Worm (Caenorhabditis elegans): ENCODE measurements around the gene his-24.
A peak's percentile ranks its signal among the peaks of the same experiment; 100 is the strongest.

his-24 gene

ce11 chrX:14510358-14510757 lies 20.5 kb downstream of the his-24 start:
- TF ChIP-seq ref-2 (tag; optimal IDR thresholded peaks at IDR 0.05) (no peak), sox-2 (GFP tag; IDR thresholded peaks at IDR 0.05) (no peak)

ce11 chrX:14512817-14513216 lies 22.9 kb downstream of the his-24 start, which contains the start of gene fbxa-141:
fbxa-141 (minus strand) TSS chrX:14512917.
- TF ChIP-seq lim-6 (tag; optimal IDR thresholded peaks at IDR 0.05), result no peak
- TF ChIP-seq zip-5 (tag; optimal IDR thresholded peaks at IDR 0.05), result no peak
- no peak for TF ChIP-seq pat-9 (tag; optimal IDR thresholded peaks at IDR 0.05)
- no peak for TF ChIP-seq sox-2 (GFP tag; IDR thresholded peaks at IDR 0.05)
- no peak for TF ChIP-seq lin-11 (tag; optimal IDR thresholded peaks at IDR 0.05)
- no peak for TF ChIP-seq odd-2 (tag; optimal IDR thresholded peaks at IDR 0.05)
- TF ChIP-seq unc-86 (tag; optimal IDR thresholded peaks at IDR 0.05), result no peak
- no peak for TF ChIP-seq ceh-19 (GFP tag; optimal IDR thresholded peaks at IDR 0.05)
- no peak for TF ChIP-seq ceh-24 (tag; optimal IDR thresholded peaks at IDR 0.05)
- TF ChIP-seq fkh-6 (tag; optimal IDR thresholded peaks at IDR 0.05), result no peak
- TF ChIP-seq pros-1 (tag; optimal IDR thresholded peaks at IDR 0.05), result no peak
- TF ChIP-seq hlh-15 (tag; optimal IDR thresholded peaks at IDR 0.05), result no peak
- no peak for TF ChIP-seq unc-55 (GFP tag; optimal IDR thresholded peaks at IDR 0.05)
- TF ChIP-seq dmd-4 (tag; optimal IDR thresholded peaks at IDR 0.05; ENCODE audit: borderline replicate concordance), result no peak
- TF ChIP-seq unc-42 (tag; optimal IDR thresholded peaks at IDR 0.05), result no peak

ce11 chrX:14513462-14513861 lies 23.6 kb downstream of the his-24 start:
- TF ChIP-seq ztf-16 (tag; optimal IDR thresholded peaks at IDR 0.05), result no peak
- no peak for TF ChIP-seq pag-3 (tag; optimal IDR thresholded peaks at IDR 0.05; ENCODE audit: borderline replicate concordance)
- TF ChIP-seq unc-42 (tag; optimal IDR thresholded peaks at IDR 0.05), result peak; percentile 77
- TF ChIP-seq ceh-48 (tag; optimal IDR thresholded peaks at IDR 0.05), result peak; percentile 95
- no peak for TF ChIP-seq ref-2 (tag; optimal IDR thresholded peaks at IDR 0.05)
- peak; percentile 32 for TF ChIP-seq ttx-3 (tag; optimal IDR thresholded peaks at IDR 0.05)
- peak; percentile 24 for TF ChIP-seq sdc-2 (tag; optimal IDR thresholded peaks at IDR 0.05)

- TF ChIP-seq elt-2 (tag; optimal IDR thresholded peaks at IDR 0.05) (peak; percentile 53), ahr-1 (tag; optimal IDR thresholded peaks at IDR 0.05) (no peak)
Observed at ce11 chrX:14515028-14515427, 25.1 kb downstream of the his-24 start, which contains the start of gene gcsh-1. gcsh-1 (minus strand) TSS chrX:14515073.

- TF ChIP-seq ceh-48 (tag; optimal IDR thresholded peaks at IDR 0.05) (no peak), hlh-13 (GFP tag; optimal IDR thresholded peaks at IDR 0.05) (no peak), Y22D7AL.16 (tag; optimal IDR thresholded peaks at IDR 0.05) (no peak), sox-4 (tag; optimal IDR thresholded peaks at IDR 0.05) (no peak), K09A11.1 (tag; optimal IDR thresholded peaks at IDR 0.05; ENCODE audit: insufficient read depth) (no peak), pha-2 (tag; optimal IDR thresholded peaks at IDR 0.05) (no peak)
Observed at ce11 chrX:14516560-14516959, 26.7 kb downstream of the his-24 start, which contains the start of gene D1025.10. D1025.10 (plus strand) TSS chrX:14516860.

ce11 chrX:14517842-14518241 lies 27.9 kb downstream of the his-24 start:
- TF ChIP-seq fax-1 (tag; optimal IDR thresholded peaks at IDR 0.05) (no peak), K09A11.1 (tag; optimal IDR thresholded peaks at IDR 0.05; ENCODE audit: insufficient read depth) (no peak), lin-11 (tag; optimal IDR thresholded peaks at IDR 0.05) (no peak), hlh-15 (tag; optimal IDR thresholded peaks at IDR 0.05) (no peak), ceh-24 (tag; optimal IDR thresholded peaks at IDR 0.05) (no peak), unc-3 (GFP tag; conservative IDR thresholded peaks at IDR 0.05) (no peak), unc-3 (tag; optimal IDR thresholded peaks at IDR 0.05) (no peak), unc-55 (GFP tag; optimal IDR thresholded peaks at IDR 0.05) (no peak), pax-1 (tag; optimal IDR thresholded peaks at IDR 0.05) (no peak), hlh-8 (tag; optimal IDR thresholded peaks at IDR 0.05) (no peak), ceh-14 (tag; optimal IDR thresholded peaks at IDR 0.05) (no peak), fkh-6 (tag; optimal IDR thresholded peaks at IDR 0.05) (no peak), rnt-1 (tag; optimal IDR thresholded peaks at IDR 0.05) (no peak), nfya-1 (tag; optimal IDR thresholded peaks at IDR 0.05) (no peak), odd-2 (tag; optimal IDR thresholded peaks at IDR 0.05) (no peak), ceh-19 (GFP tag; optimal IDR thresholded peaks at IDR 0.05) (no peak), lim-6 (tag; optimal IDR thresholded peaks at IDR 0.05) (no peak), syd-9 (tag; optimal IDR thresholded peaks at IDR 0.05) (no peak)

Data from whole organism, late embryonic.